Worm (Caenorhabditis elegans): ENCODE measurements around the gene swt-7.

Gene swt-7

ce11 chrV:5030715-5031114 lies at the start of gene swt-7:
swt-7 (minus strand) TSS chrV:5030815.
- no peak for TF ChIP-seq nhr-11 (tag; optimal IDR thresholded peaks at IDR 0.05)
- no peak for TF ChIP-seq pha-4 (tag; optimal IDR thresholded peaks at IDR 0.05)
- TF ChIP-seq aly-2 (tag; optimal IDR thresholded peaks at IDR 0.05): no peak
- no peak for TF ChIP-seq daf-12 (tag; optimal IDR thresholded peaks at IDR 0.05)

- TF ChIP-seq daf-12 (tag; optimal IDR thresholded peaks at IDR 0.05): no peak
- no peak for TF ChIP-seq mdl-1 (tag; optimal IDR thresholded peaks at IDR 0.05)
- no peak for TF ChIP-seq zag-1 (tag; optimal IDR thresholded peaks at IDR 0.05)
- TF ChIP-seq tbx-2 (tag; optimal IDR thresholded peaks at IDR 0.05): no peak
- no peak for TF ChIP-seq nhr-237 (tag; optimal IDR thresholded peaks at IDR 0.05)
- TF ChIP-seq lin-15B (tag; optimal IDR thresholded peaks at IDR 0.05): no peak
- no peak for TF ChIP-seq nhr-23 (tag; optimal IDR thresholded peaks at IDR 0.05)
- TF ChIP-seq ceh-16 (tag; optimal IDR thresholded peaks at IDR 0.05): no peak
- no peak for TF ChIP-seq R02D3.7 (tag; optimal IDR thresholded peaks at IDR 0.05)
- TF ChIP-seq fkh-10 (GFP tag; optimal IDR thresholded peaks at IDR 0.05): no peak
- TF ChIP-seq nhr-43 (tag; optimal IDR thresholded peaks at IDR 0.05; ENCODE audit: poor library complexity, severe bottlenecking): no peak
- no peak for TF ChIP-seq ceh-82 (tag; optimal IDR thresholded peaks at IDR 0.05)
- no peak for TF ChIP-seq sea-2 (GFP tag; optimal IDR thresholded peaks at IDR 0.05)
- no peak for TF ChIP-seq nhr-76 (tag; optimal IDR thresholded peaks at IDR 0.05)
- TF ChIP-seq eor-1 (tag; optimal IDR thresholded peaks at IDR 0.05): no peak
- TF ChIP-seq ztf-4 (tag; optimal IDR thresholded peaks at IDR 0.05): no peak
These were observed 41.5 kb upstream of the swt-7 start, which contains the start of gene Y58A7A.2 for ce11 chrV:5072082-5072481. Y58A7A.2 (minus strand) TSS chrV:5072182.

- TF ChIP-seq mml-1 (tag; optimal IDR thresholded peaks at IDR 0.05) (no peak), R02D3.7 (tag; optimal IDR thresholded peaks at IDR 0.05) (no peak), nhr-25 (tag; optimal IDR thresholded peaks at IDR 0.05) (peak; percentile 5), lsy-12 (tag; optimal IDR thresholded peaks at IDR 0.05) (no peak)
These were observed 38.8 kb upstream of the swt-7 start, which contains the start of gene Y58A7A.1 for ce11 chrV:5069440-5069839. Y58A7A.1 (minus strand) TSS chrV:5069540.

- TF ChIP-seq elt-2 (tag; optimal IDR thresholded peaks at IDR 0.05): peak; percentile 95
- peak; percentile 37 for TF ChIP-seq pha-4 (tag; optimal IDR thresholded peaks at IDR 0.05)
- TF ChIP-seq pqm-1 (tag; optimal IDR thresholded peaks at IDR 0.05): peak; percentile 61
- peak; percentile 76 for TF ChIP-seq jun-1 (tag; optimal IDR thresholded peaks at IDR 0.05)
- TF ChIP-seq ztf-4 (tag; optimal IDR thresholded peaks at IDR 0.05): no peak
- no peak for TF ChIP-seq egl-5 (tag; optimal IDR thresholded peaks at IDR 0.05)
- no peak for TF ChIP-seq fos-1 (tag; optimal IDR thresholded peaks at IDR 0.05)
- TF ChIP-seq tbx-2 (tag; optimal IDR thresholded peaks at IDR 0.05): no peak
- no peak for TF ChIP-seq eor-1 (tag; optimal IDR thresholded peaks at IDR 0.05)
These were observed 36.8 kb upstream of the swt-7 start for ce11 chrV:5067390-5067789.

- TF ChIP-seq unc-39 (tag; optimal IDR thresholded peaks at IDR 0.05) (no peak), lin-15B (tag; optimal IDR thresholded peaks at IDR 0.05) (peak; percentile 44), nhr-237 (tag; optimal IDR thresholded peaks at IDR 0.05) (no peak), nhr-23 (tag; optimal IDR thresholded peaks at IDR 0.05) (peak; percentile 48), sea-2 (GFP tag; optimal IDR thresholded peaks at IDR 0.05) (no peak), skn-1 (tag; optimal IDR thresholded peaks at IDR 0.05) (no peak), lsy-12 (tag; optimal IDR thresholded peaks at IDR 0.05) (peak; percentile 5), unc-62 (GFP tag; optimal IDR thresholded peaks at IDR 0.05) (no peak), ama-1 (optimal IDR thresholded peaks at IDR 0.05) (peak; percentile 26), ztf-4 (tag; optimal IDR thresholded peaks at IDR 0.05) (no peak), ZK546.5 (tag; optimal IDR thresholded peaks at IDR 0.05) (no peak), elt-2 (tag; optimal IDR thresholded peaks at IDR 0.05) (peak; percentile 54), nhr-11 (tag; optimal IDR thresholded peaks at IDR 0.05) (peak; percentile 66), nhr-28 (tag; optimal IDR thresholded peaks at IDR 0.05) (no peak), egl-5 (tag; optimal IDR thresholded peaks at IDR 0.05) (no peak), mml-1 (tag; optimal IDR thresholded peaks at IDR 0.05) (no peak), nhr-67 (tag; optimal IDR thresholded peaks at IDR 0.05) (no peak), zag-1 (tag; optimal IDR thresholded peaks at IDR 0.05) (no peak), elt-1 (tag; optimal IDR thresholded peaks at IDR 0.05) (no peak), R02D3.7 (tag; optimal IDR thresholded peaks at IDR 0.05) (no peak), elt-3 (tag; optimal IDR thresholded peaks at IDR 0.05) (no peak), tbx-2 (tag; optimal IDR thresholded peaks at IDR 0.05) (no peak), nhr-76 (tag; optimal IDR thresholded peaks at IDR 0.05) (no peak), aly-2 (tag; optimal IDR thresholded peaks at IDR 0.05) (no peak), ceh-28 (tag; optimal IDR thresholded peaks at IDR 0.05) (peak; percentile 37), egl-27 (tag; optimal IDR thresholded peaks at IDR 0.05) (peak; percentile 83), ceh-82 (tag; optimal IDR thresholded peaks at IDR 0.05) (no peak), nfya-1 (tag; optimal IDR thresholded peaks at IDR 0.05; ENCODE audit: insufficient read depth) (peak; percentile 76), snpc-4 (tag; optimal IDR thresholded peaks at IDR 0.05) (peak; percentile 25), mdl-1 (tag; optimal IDR thresholded peaks at IDR 0.05) (peak; percentile 30), ceh-16 (tag; optimal IDR thresholded peaks at IDR 0.05) (no peak), ceh-9 (tag; optimal IDR thresholded peaks at IDR 0.05) (no peak), nhr-12 (tag; optimal IDR thresholded peaks at IDR 0.05) (no peak)
These were observed 34.3 kb upstream of the swt-7 start, which contains the start of gene mlk-1 for ce11 chrV:5064761-5065421. mlk-1 (minus strand) TSS chrV:5064811.
